Fruit fly (Drosophila melanogaster) whole organism, embryonic: ENCODE data around the gene Cyp4ac1.

Experiments
- ATbp ChIP-seq: fragments of 200-800 bp; sonication (Bioruptor generic); optimal IDR thresholded peaks from 2 replicates; lab custom pipeline; 2017; ENCODE audit warnings: missing biosample characterization, mild to moderate bottlenecking, missing genetic modification characterization, missing genetic modification reagents
- BEAF-32 ChIP-seq: fragments of 200-800 bp; sonication (Bioruptor generic); optimal IDR thresholded peaks from 3 replicates; lab custom pipeline; 2017; ENCODE audit warnings: missing biosample characterization, missing genetic modification characterization, mild to moderate bottlenecking, moderate library complexity, missing genetic modification reagents
- CG10654 ChIP-seq: fragments of 200-800 bp; sonication (Bioruptor generic); optimal IDR thresholded peaks from 2 replicates; lab custom pipeline; 2016; ENCODE audit warnings: missing biosample characterization, missing genetic modification characterization
- CG11247 ChIP-seq: fragments of 200-800 bp; sonication (Bioruptor generic); IDR thresholded peaks from 2 replicates; pipeline ENCODE4 v1.3.6; 2022; ENCODE audit warnings: missing biosample characterization, missing genetic modification characterization
- CG12299 ChIP-seq: fragments of 200-800 bp; sonication (Bioruptor generic); optimal IDR thresholded peaks from 2 replicates; lab custom pipeline; 2018; ENCODE audit warnings: missing biosample characterization, mild to moderate bottlenecking, missing genetic modification characterization
- CG13287 ChIP-seq: fragments of 200-800 bp; sonication (Bioruptor generic); IDR thresholded peaks from 2 replicates; pipeline ENCODE4 v1.3.6; 2022; ENCODE audit warnings: missing biosample characterization, missing genetic modification characterization; ENCODE audit not compliant: partially characterized antibody
- CG14667 ChIP-seq: fragments of 200-800 bp; sonication (Bioruptor generic); IDR thresholded peaks from 2 replicates; pipeline ENCODE4 v1.3.6; 2022; ENCODE audit warnings: missing biosample characterization, missing genetic modification characterization
- CG17186 ChIP-seq: fragments of 200-800 bp; sonication (Bioruptor generic); optimal IDR thresholded peaks from 3 replicates; lab custom pipeline; 2017; ENCODE audit warnings: missing biosample characterization, missing genetic modification reagents, missing genetic modification characterization
- CG17361 ChIP-seq: fragments of 200-800 bp; sonication (Bioruptor generic); IDR thresholded peaks from 3 replicates; pipeline ENCODE4 v1.3.6; 2022; ENCODE audit warnings: missing biosample characterization, missing genetic modification characterization
- CG17385 ChIP-seq: fragments of 200-800 bp; sonication (Bioruptor generic); optimal IDR thresholded peaks from 3 replicates; lab custom pipeline; 2018; ENCODE audit warnings: missing biosample characterization, mild to moderate bottlenecking, missing genetic modification characterization
- CG2202 ChIP-seq: fragments of 200-800 bp; sonication (Bioruptor generic); optimal IDR thresholded peaks from 2 replicates; lab custom pipeline; 2018; ENCODE audit warnings: missing biosample characterization, mild to moderate bottlenecking, missing genetic modification characterization
- CG30431 ChIP-seq: fragments of 200-800 bp; sonication (Bioruptor generic); optimal IDR thresholded peaks from 2 replicates; lab custom pipeline; 2017; ENCODE audit warnings: missing biosample characterization, missing genetic modification characterization
- CG3838 ChIP-seq: fragments of 200-800 bp; sonication (Bioruptor generic); optimal IDR thresholded peaks from 3 replicates; lab custom pipeline; 2016; ENCODE audit warnings: missing biosample characterization, missing genetic modification characterization
- CG4360 ChIP-seq: fragments of 200-800 bp; sonication (Bioruptor generic); IDR thresholded peaks from 2 replicates; pipeline ENCODE4 v1.3.6; 2022; ENCODE audit warnings: missing biosample characterization, missing genetic modification characterization
- CG4424 ChIP-seq: fragments of 200-800 bp; sonication (Bioruptor generic); optimal IDR thresholded peaks from 3 replicates; lab custom pipeline; 2016; ENCODE audit warnings: missing biosample characterization, missing genetic modification characterization
- CG6254 ChIP-seq: fragments of 200-800 bp; sonication (Bioruptor generic); optimal IDR thresholded peaks from 3 replicates; lab custom pipeline; 2017; ENCODE audit warnings: mild to moderate bottlenecking, missing biosample characterization, missing genetic modification reagents, missing genetic modification characterization
- CG8478 ChIP-seq: fragments of >200 bp; optimal IDR thresholded peaks from 2 replicates; lab custom pipeline; 2018
- CG8944 ChIP-seq: fragments of 200-800 bp; sonication (Bioruptor generic); optimal IDR thresholded peaks from 3 replicates; lab custom pipeline; 2016; ENCODE audit warnings: missing biosample characterization, missing genetic modification characterization
- CG9817 ChIP-seq: fragments of 200-800 bp; sonication (Bioruptor generic); optimal IDR thresholded peaks from 2 replicates; lab custom pipeline; 2018; ENCODE audit warnings: missing biosample characterization, mild to moderate bottlenecking, missing genetic modification characterization, moderate library complexity
- CHES-1-like ChIP-seq: fragments of 200-800 bp; sonication (Bioruptor generic); optimal IDR thresholded peaks from 2 replicates; lab custom pipeline; 2016; ENCODE audit warnings: missing biosample characterization, missing genetic modification characterization
- Dad ChIP-seq: fragments of 200-800 bp; sonication (Bioruptor generic); optimal IDR thresholded peaks from 3 replicates; lab custom pipeline; 2016; ENCODE audit warnings: missing biosample characterization, missing genetic modification characterization
- Dp ChIP-seq: fragments of 200-800 bp; sonication (Bioruptor generic); optimal IDR thresholded peaks from 2 replicates; lab custom pipeline; 2018; ENCODE audit warnings: missing biosample characterization, mild to moderate bottlenecking, missing genetic modification characterization, moderate library complexity
- Dref ChIP-seq: fragments of 200-800 bp; sonication (Bioruptor generic); IDR thresholded peaks from 2 replicates; pipeline ENCODE4 v1.3.6; 2022; ENCODE audit warnings: missing biosample characterization, missing genetic modification characterization
- Fer3 ChIP-seq: fragments of 200-800 bp; sonication (Bioruptor generic); optimal IDR thresholded peaks from 2 replicates; lab custom pipeline; 2018; ENCODE audit warnings: missing biosample characterization, mild to moderate bottlenecking, missing genetic modification characterization, moderate library complexity
- Gug ChIP-seq: fragments of 200-800 bp; sonication (Bioruptor generic); IDR thresholded peaks from 4 replicates; pipeline ENCODE4 v1.3.6; 2022; ENCODE audit warnings: missing biosample characterization, missing genetic modification characterization
- HLH4C ChIP-seq: fragments of 200-800 bp; sonication (Bioruptor generic); IDR thresholded peaks from 3 replicates; pipeline ENCODE4 v1.3.6; 2022; ENCODE audit warnings: missing biosample characterization, missing genetic modification characterization; ENCODE audit not compliant: partially characterized antibody
- Hand ChIP-seq: fragments of 200-800 bp; sonication (Bioruptor generic); optimal IDR thresholded peaks from 2 replicates; lab custom pipeline; 2017; ENCODE audit warnings: mild to moderate bottlenecking, missing biosample characterization, missing genetic modification reagents, missing genetic modification characterization
- HmgZ ChIP-seq: fragments of 200-800 bp; sonication (Bioruptor generic); optimal IDR thresholded peaks from 2 replicates; lab custom pipeline; 2018; ENCODE audit warnings: missing biosample characterization, mild to moderate bottlenecking, missing genetic modification characterization
- Lim3 ChIP-seq: fragments of 200-800 bp; sonication (Bioruptor generic); IDR thresholded peaks from 2 replicates; pipeline ENCODE4 v1.3.6; 2022; ENCODE audit warnings: missing biosample characterization, missing genetic modification characterization
- Meics ChIP-seq: fragments of 200-800 bp; sonication (Bioruptor generic); optimal IDR thresholded peaks from 2 replicates; lab custom pipeline; 2017; ENCODE audit warnings: missing biosample characterization, mild to moderate bottlenecking, missing genetic modification characterization
- NK7.1 ChIP-seq: fragments of 200-800 bp; sonication (Bioruptor generic); optimal IDR thresholded peaks from 3 replicates; lab custom pipeline; 2016; ENCODE audit warnings: missing biosample characterization, missing genetic modification characterization
- Stat92E ChIP-seq, 3 experiments: fragments of >200 bp in 2 of 3; fragments of 200-800 bp in 1 of 3; sonication (Bioruptor generic) in 1 of 3; optimal IDR thresholded peaks; 2 replicates each; lab custom pipeline; 2017 to 2019; ENCODE audit warnings: missing biosample characterization in 3 of 3, missing genetic modification characterization in 3 of 3, mild to moderate bottlenecking in 1 of 3, moderate library complexity in 1 of 3
- abd-A ChIP-seq: fragments of 200-800 bp; sonication (Bioruptor generic); optimal IDR thresholded peaks from 3 replicates; lab custom pipeline; 2019; ENCODE audit warnings: missing biosample characterization, mild to moderate bottlenecking, missing genetic modification characterization, moderate library complexity
- ac ChIP-seq: fragments of 200-800 bp; sonication (Bioruptor generic); optimal IDR thresholded peaks from 3 replicates; lab custom pipeline; 2017; ENCODE audit warnings: missing biosample characterization, mild to moderate bottlenecking, missing genetic modification characterization
- ash1 ChIP-seq: fragments of 200-800 bp; sonication (Bioruptor generic); optimal IDR thresholded peaks from 2 replicates; lab custom pipeline; 2018; ENCODE audit warnings: missing biosample characterization, mild to moderate bottlenecking, missing genetic modification characterization
- bbx ChIP-seq: fragments of 200-800 bp; sonication (Bioruptor generic); IDR thresholded peaks from 2 replicates; pipeline ENCODE4 v1.3.6; 2022; ENCODE audit warnings: missing biosample characterization, missing genetic modification characterization; ENCODE audit not compliant: partially characterized antibody
- dm ChIP-seq: fragments of 200-800 bp; sonication (Bioruptor generic); optimal IDR thresholded peaks from 3 replicates; lab custom pipeline; 2016; ENCODE audit warnings: missing biosample characterization, missing genetic modification characterization
- fd102C ChIP-seq: fragments of 200-800 bp; sonication (Bioruptor generic); optimal IDR thresholded peaks from 2 replicates; lab custom pipeline; 2018; ENCODE audit warnings: missing biosample characterization, mild to moderate bottlenecking, missing genetic modification characterization, moderate library complexity
- fd96Cb ChIP-seq: fragments of 200-800 bp; sonication (Bioruptor generic); optimal IDR thresholded peaks from 2 replicates; lab custom pipeline; 2018; ENCODE audit warnings: missing biosample characterization, mild to moderate bottlenecking, missing genetic modification characterization, moderate library complexity
- grn ChIP-seq: fragments of 200-800 bp; sonication (Bioruptor generic); optimal IDR thresholded peaks from 3 replicates; lab custom pipeline; 2017; ENCODE audit warnings: missing biosample characterization, missing genetic modification characterization
- gsb ChIP-seq: fragments of 200-800 bp; sonication (Bioruptor generic); IDR thresholded peaks from 2 replicates; pipeline ENCODE4 v1.3.6; 2022; ENCODE audit warnings: missing biosample characterization, missing genetic modification characterization
- knrl ChIP-seq: fragments of 200-800 bp; sonication (Bioruptor generic); IDR thresholded peaks from 3 replicates; pipeline ENCODE4 v1.3.6; 2022; ENCODE audit warnings: missing biosample characterization, missing genetic modification characterization; ENCODE audit not compliant: partially characterized antibody
- lola ChIP-seq, 3 experiments: fragments of >200 bp in 2 of 3; fragments of 200-800 bp in 1 of 3; sonication (Bioruptor generic) in 1 of 3; optimal IDR thresholded peaks; 2 replicates each; lab custom pipeline; 2017 to 2019; ENCODE audit warnings: missing biosample characterization in 3 of 3, missing genetic modification characterization in 3 of 3, mild to moderate bottlenecking in 1 of 3, moderate library complexity in 1 of 3
- oc ChIP-seq: fragments of 200-800 bp; sonication (Bioruptor generic); optimal IDR thresholded peaks from 2 replicates; lab custom pipeline; 2018; ENCODE audit warnings: missing biosample characterization, mild to moderate bottlenecking, missing genetic modification characterization, moderate library complexity
- pb ChIP-seq: fragments of 200-800 bp; sonication (Bioruptor generic); optimal IDR thresholded peaks from 3 replicates; lab custom pipeline; 2016; ENCODE audit warnings: missing biosample characterization, missing genetic modification characterization
- peb ChIP-seq: fragments of 200-800 bp; sonication (Bioruptor generic); IDR thresholded peaks from 2 replicates; pipeline ENCODE4 v1.3.6; 2022; ENCODE audit warnings: missing biosample characterization, missing genetic modification characterization
- sens ChIP-seq: fragments of 200-800 bp; sonication (Bioruptor generic); peaks from one replicate; lab custom pipeline; 2016; ENCODE audit warnings: missing biosample characterization, missing genetic modification characterization
- slp2 ChIP-seq: fragments of 200-800 bp; sonication (Bioruptor generic); optimal IDR thresholded peaks from 2 replicates; lab custom pipeline; 2016; ENCODE audit warnings: missing biosample characterization, missing genetic modification characterization
- unpg ChIP-seq: fragments of 200-800 bp; sonication (Bioruptor generic); optimal IDR thresholded peaks from 3 replicates; lab custom pipeline; 2018; ENCODE audit warnings: missing biosample characterization, mild to moderate bottlenecking, missing genetic modification characterization, moderate library complexity
- z ChIP-seq: fragments of 200-800 bp; sonication (Bioruptor generic); IDR thresholded peaks from 3 replicates; pipeline ENCODE4 v1.3.6; 2022; ENCODE audit warnings: missing biosample characterization, missing genetic modification characterization
- zen ChIP-seq: fragments of 200-800 bp; sonication (Bioruptor generic); optimal IDR thresholded peaks from 3 replicates; lab custom pipeline; 2018; ENCODE audit warnings: missing biosample characterization, mild to moderate bottlenecking, missing genetic modification characterization, moderate library complexity

Cyp4ac1 gene

DNA sequence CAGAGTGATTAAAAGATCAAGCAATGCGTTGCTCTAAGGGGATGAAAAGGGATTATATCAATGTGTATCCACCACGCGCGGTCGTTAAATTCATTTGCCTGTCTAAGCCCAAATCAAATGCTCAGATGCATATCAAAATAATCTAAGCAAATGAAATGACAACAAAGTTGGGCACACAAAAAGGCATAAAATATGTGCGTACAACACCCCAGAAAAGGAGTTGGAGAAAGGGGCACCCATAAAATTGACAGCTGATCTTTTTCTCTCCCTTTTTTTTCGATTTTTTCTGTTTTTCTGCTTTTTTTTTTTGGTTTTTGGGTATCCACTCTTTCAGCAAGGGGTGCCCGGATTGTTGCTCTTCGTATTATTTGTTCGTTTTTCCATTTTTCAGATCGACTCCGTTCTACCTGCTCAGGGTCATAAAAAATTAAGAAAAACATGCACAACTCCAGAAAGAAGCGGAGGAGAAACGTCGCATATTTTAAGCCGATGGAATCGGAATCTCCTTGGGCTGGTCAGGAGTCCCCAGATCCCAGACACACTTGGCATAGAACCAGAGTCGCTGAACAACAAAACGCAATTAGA, 29.0 kb upstream of the Cyp4ac1 start (continued):
- no peak for TF ChIP-seq fd102C (GFP tag; lab: Kevin White, UChicago)
- peak; percentile 40 for TF ChIP-seq abd-A (tag; lab: Kevin White, UChicago)
- TF ChIP-seq Dp (GFP tag; lab: Kevin White, UChicago): no peak
- TF ChIP-seq zen: no peak
- TF ChIP-seq CG3838: no peak
- TF ChIP-seq Fer3: no peak
- no peak for TF ChIP-seq knrl (GFP tag; lab: Robert Waterston, UW)
- TF ChIP-seq HmgZ: no peak
- TF ChIP-seq CG8478 (lab: Kevin White, UChicago): no peak
- TF ChIP-seq CG10654: no peak
- TF ChIP-seq BEAF-32: no peak
- no peak for TF ChIP-seq CG12299 (tag; lab: Kevin White, UChicago)
- TF ChIP-seq CG30431: no peak
- TF ChIP-seq z (GFP tag; lab: Robert Waterston, UW): no peak
- no peak for TF ChIP-seq Dad (GFP tag; lab: Kevin White, UChicago)
- no peak for TF ChIP-seq CG6254 (GFP tag; lab: Kevin White, UChicago)
- TF ChIP-seq Lim3: no peak
- TF ChIP-seq pb (GFP tag; lab: Kevin White, UChicago): no peak
- TF ChIP-seq CG17385: no peak
- no peak for TF ChIP-seq gsb
- no peak for TF ChIP-seq Dref
- TF ChIP-seq CG13287 (GFP tag; lab: Robert Waterston, UW): no peak
- TF ChIP-seq CG17361 (GFP tag; lab: Robert Waterston, UW): no peak
- TF ChIP-seq bbx (GFP tag; lab: Robert Waterston, UW): no peak
- TF ChIP-seq CG17186: no peak
- peak; percentile 60 for TF ChIP-seq ac (GFP tag; lab: Kevin White, UChicago)
- TF ChIP-seq CG14667: no peak
- TF ChIP-seq Gug: no peak
- no peak for TF ChIP-seq CG9817 (tag; lab: Kevin White, UChicago)
- no peak for TF ChIP-seq CG8944
- no peak for TF ChIP-seq CG11247 (GFP tag; lab: Robert Waterston, UW)
- TF ChIP-seq grn (GFP tag; lab: Kevin White, UChicago): peak; percentile 86
- TF ChIP-seq HLH4C (GFP tag; lab: Robert Waterston, UW): no peak
- TF ChIP-seq Stat92E (GFP tag; optimal IDR thresholded peaks at IDR 0.05; lab: Kevin White, UChicago): peak in 1 of 3 experiments; percentile 70
- TF ChIP-seq Meics (GFP tag; lab: Kevin White, UChicago): no peak
- no peak for TF ChIP-seq peb (GFP tag; lab: Robert Waterston, UW)
- TF ChIP-seq lola (GFP tag; optimal IDR thresholded peaks at IDR 0.05; lab: Kevin White, UChicago): no peak
- TF ChIP-seq NK7.1 (GFP tag; lab: Kevin White, UChicago): no peak
- no peak for TF ChIP-seq dm
- TF ChIP-seq sens: peak; percentile 7
- peak; percentile 69 for TF ChIP-seq oc (tag; lab: Kevin White, UChicago)
- TF ChIP-seq CG4360 (GFP tag; lab: Robert Waterston, UW): no peak
- TF ChIP-seq CG2202: no peak
- TF ChIP-seq unpg (GFP tag; lab: Kevin White, UChicago): no peak
- no peak for TF ChIP-seq slp2 (GFP tag; lab: Kevin White, UChicago)
- TF ChIP-seq Hand (GFP tag; lab: Kevin White, UChicago): no peak
- TF ChIP-seq ATbp (GFP tag; lab: Kevin White, UChicago): no peak
- no peak for TF ChIP-seq CHES-1-like (GFP tag; lab: Kevin White, UChicago)
- no peak for TF ChIP-seq ash1 (GFP tag; lab: Kevin White, UChicago)
- no peak for TF ChIP-seq fd96Cb (tag; lab: Kevin White, UChicago)
- TF ChIP-seq CG4424 (GFP tag; lab: Kevin White, UChicago): no peak
